Worm (Caenorhabditis elegans) whole organism, L1 larva: ENCODE data around the gene F14H12.6.

Experiments used
- C16A3.4 ChIP-seq: fragments of 150-350 bp; optimal IDR thresholded peaks from 2 replicates; lab custom pipeline; 2014; ENCODE audit warnings: missing biosample characterization, missing genetic modification characterization
- blmp-1 ChIP-seq: fragments of 150-350 bp; optimal IDR thresholded peaks from 2 replicates; lab custom pipeline; 2014; ENCODE audit warnings: missing biosample characterization, missing genetic modification characterization
- ceh-63 ChIP-seq: fragments of 200-800 bp; sonication (Bioruptor generic); optimal IDR thresholded peaks from 2 replicates; lab custom pipeline; 2018; ENCODE audit warnings: mild to moderate bottlenecking, missing genetic modification characterization, missing compliant biosample characterization
- ceh-8 ChIP-seq: fragments of 200-800 bp; sonication (Bioruptor generic); optimal IDR thresholded peaks from 2 replicates; lab custom pipeline; 2018; ENCODE audit warnings: mild to moderate bottlenecking, missing genetic modification characterization, moderate library complexity, missing compliant biosample characterization
- ceh-88 ChIP-seq: fragments of 200-800 bp; sonication (Bioruptor generic); IDR thresholded peaks from 2 replicates; pipeline ENCODE4 v1.3.6; 2022; ENCODE audit warnings: missing genetic modification characterization, missing compliant biosample characterization
- ceh-90 ChIP-seq: sonication (generic microtip); optimal IDR thresholded peaks from 2 replicates; lab custom pipeline; 2016; ENCODE audit warnings: missing genetic modification characterization, missing compliant biosample characterization
- dsc-1 ChIP-seq: sonication (generic microtip); optimal IDR thresholded peaks from 2 replicates; lab custom pipeline; 2016; ENCODE audit warnings: mild to moderate bottlenecking, missing genetic modification characterization, missing compliant biosample characterization
- efl-1 ChIP-seq, 4 experiments: fragments of 150-350 bp; optimal IDR thresholded peaks in 3 of 4; peaks in 1 of 4; 1 replicate in 1 of 4; 2 replicates in 3 of 4; lab custom pipeline; 2014; ENCODE audit warnings: missing biosample characterization in 2 of 4, missing genetic modification characterization in 2 of 4, missing genetic modification reagents in 2 of 4
- egl-13 ChIP-seq: sonication (generic microtip); optimal IDR thresholded peaks from 2 replicates; lab custom pipeline; 2016; ENCODE audit warnings: missing genotype, missing genetic modification reagents, missing genetic modification characterization, missing compliant biosample characterization
- egl-27 ChIP-seq, 2 experiments: fragments of 150-350 bp in 1 of 2; sonication (generic microtip); optimal IDR thresholded peaks; 3 replicates each; lab custom pipeline; 2017 to 2018; ENCODE audit warnings: missing biosample characterization in 2 of 2, missing genetic modification characterization in 2 of 2, missing genetic modification reagents in 2 of 2
- elt-3 ChIP-seq, 6 experiments: fragments of 150-350 bp in 1 of 6; sonication (generic microtip); optimal IDR thresholded peaks; 2 replicates each; lab custom pipeline; 2017 to 2018; ENCODE audit warnings: missing biosample characterization in 6 of 6, missing genetic modification characterization in 6 of 6, inconsistent platforms in 1 of 6
- ets-5 ChIP-seq: fragments of 200-800 bp; sonication (Bioruptor generic); IDR thresholded peaks from 2 replicates; pipeline ENCODE4 v1.3.6; 2022; ENCODE audit warnings: missing genetic modification characterization, missing compliant biosample characterization
- fkh-10 ChIP-seq: sonication (generic microtip); optimal IDR thresholded peaks from 2 replicates; lab custom pipeline; 2017; ENCODE audit warnings: missing biosample characterization, missing genetic modification reagents, missing genetic modification characterization
- fos-1 ChIP-seq: fragments of 150-350 bp; optimal IDR thresholded peaks from 2 replicates; lab custom pipeline; 2014; ENCODE audit warnings: missing biosample characterization, missing genetic modification characterization
- hlh-4 ChIP-seq: sonication (generic microtip); optimal IDR thresholded peaks from 2 replicates; lab custom pipeline; 2016; ENCODE audit warnings: mild to moderate bottlenecking, missing genetic modification characterization, missing compliant biosample characterization
- irx-1 ChIP-seq: sonication (generic microtip); optimal IDR thresholded peaks from 2 replicates; lab custom pipeline; 2016; ENCODE audit warnings: missing genetic modification characterization, missing compliant biosample characterization
- lin-14 ChIP-seq: fragments of 200-800 bp; sonication (Bioruptor generic); optimal IDR thresholded peaks from 2 replicates; lab custom pipeline; 2018; ENCODE audit warnings: mild to moderate bottlenecking, missing genetic modification characterization, moderate library complexity, missing compliant biosample characterization
- lin-35 ChIP-seq, 2 experiments: fragments of 150-350 bp; optimal IDR thresholded peaks; 2 replicates each; lab custom pipeline; 2014; ENCODE audit warnings: missing biosample characterization in 2 of 2, missing genetic modification characterization in 2 of 2, missing genetic modification reagents in 2 of 2
- lsy-2 ChIP-seq, 2 experiments: fragments of 150-350 bp; optimal IDR thresholded peaks; 2 replicates each; lab custom pipeline; 2014; ENCODE audit warnings: missing biosample characterization in 2 of 2, missing genetic modification characterization in 2 of 2
- mab-9 ChIP-seq: fragments of 200-800 bp; sonication (Bioruptor generic); IDR thresholded peaks from 2 replicates; pipeline ENCODE4 v1.3.6; 2022; ENCODE audit warnings: missing genetic modification reagents, missing genetic modification characterization, missing compliant biosample characterization
- mep-1 ChIP-seq: fragments of 150-350 bp; optimal IDR thresholded peaks from 2 replicates; lab custom pipeline; 2014; ENCODE audit warnings: missing biosample characterization, missing genetic modification characterization
- nhr-20 ChIP-seq: sonication (generic microtip); optimal IDR thresholded peaks from 2 replicates; lab custom pipeline; 2016; ENCODE audit warnings: mild to moderate bottlenecking, missing genetic modification characterization, missing compliant biosample characterization
- nhr-28 ChIP-seq: fragments of 150-350 bp; optimal IDR thresholded peaks from 2 replicates; lab custom pipeline; 2014; ENCODE audit warnings: missing biosample characterization, missing genetic modification characterization
- nhr-47 ChIP-seq: sonication (generic microtip); optimal IDR thresholded peaks from 2 replicates; lab custom pipeline; 2016; ENCODE audit warnings: mild to moderate bottlenecking, missing genetic modification characterization, moderate library complexity, missing compliant biosample characterization
- nhr-71 ChIP-seq: sonication (generic microtip); optimal IDR thresholded peaks from 2 replicates; lab custom pipeline; 2016; ENCODE audit warnings: mild to moderate bottlenecking, missing genetic modification characterization, moderate library complexity, missing compliant biosample characterization
- nhr-84 ChIP-seq: sonication (generic microtip); optimal IDR thresholded peaks from 2 replicates; lab custom pipeline; 2017; ENCODE audit warnings: missing biosample characterization, missing genetic modification characterization
- nhr-85 ChIP-seq: sonication (generic microtip); peaks from one replicate; lab custom pipeline; 2016; ENCODE audit warnings: missing genetic modification characterization, inconsistent platforms, missing compliant biosample characterization
- pag-3 ChIP-seq: sonication (generic microtip); optimal IDR thresholded peaks from 2 replicates; lab custom pipeline; 2017; ENCODE audit warnings: missing genetic modification characterization, mild to moderate bottlenecking, missing compliant biosample characterization, antibody characterized with exemption, borderline replicate concordance; ENCODE audit not compliant: insufficient read depth
- pqm-1 ChIP-seq: sonication (generic microtip); optimal IDR thresholded peaks from 3 replicates; lab custom pipeline; 2017; ENCODE audit warnings: missing biosample characterization, missing genetic modification characterization
- rnt-1 ChIP-seq: sonication (generic microtip); optimal IDR thresholded peaks from 2 replicates; lab custom pipeline; 2016; ENCODE audit warnings: mild to moderate bottlenecking, missing genetic modification characterization, moderate library complexity, missing compliant biosample characterization
- snpc-4 ChIP-seq: fragments of 150-350 bp; optimal IDR thresholded peaks from 2 replicates; lab custom pipeline; 2014; ENCODE audit warnings: missing biosample characterization, missing genetic modification characterization
- snu-23 ChIP-seq: sonication (generic microtip); optimal IDR thresholded peaks from 2 replicates; lab custom pipeline; 2016; ENCODE audit warnings: missing genetic modification characterization, missing compliant biosample characterization
- sup-37 ChIP-seq: fragments of 200-800 bp; sonication (Bioruptor generic); optimal IDR thresholded peaks from 2 replicates; lab custom pipeline; 2018; ENCODE audit warnings: mild to moderate bottlenecking, missing genetic modification characterization, missing compliant biosample characterization
- tlp-1 ChIP-seq: fragments of 150-350 bp; optimal IDR thresholded peaks from 2 replicates; lab custom pipeline; 2014; ENCODE audit warnings: missing biosample characterization, missing genetic modification characterization
- unc-130 ChIP-seq: fragments of 150-350 bp; optimal IDR thresholded peaks from 2 replicates; lab custom pipeline; 2017; ENCODE audit warnings: missing biosample characterization, missing genetic modification characterization, inconsistent platforms
- unc-30 ChIP-seq: sonication (generic microtip); optimal IDR thresholded peaks from 2 replicates; lab custom pipeline; 2017; ENCODE audit warnings: missing biosample characterization, missing genetic modification characterization
- unc-86 ChIP-seq: sonication (generic microtip); optimal IDR thresholded peaks from 2 replicates; lab custom pipeline; 2016; ENCODE audit warnings: missing genetic modification characterization, missing compliant biosample characterization
- zag-1 ChIP-seq: fragments of 150-350 bp; optimal IDR thresholded peaks from 2 replicates; lab custom pipeline; 2014; ENCODE audit warnings: missing biosample characterization, missing genetic modification characterization
- ztf-11 ChIP-seq, 2 experiments: sonication (generic microtip); optimal IDR thresholded peaks; 2 replicates each; lab custom pipeline; 2016 to 2017; ENCODE audit warnings: missing genetic modification characterization in 2 of 2, missing biosample characterization in 1 of 2, missing compliant biosample characterization in 1 of 2
- ztf-4 ChIP-seq: fragments of 150-350 bp; optimal IDR thresholded peaks from 2 replicates; lab custom pipeline; 2014; ENCODE audit warnings: missing biosample characterization, missing genetic modification characterization

F14H12.6 gene

ce11 chrX:4388834-4389409 is 31.6 kb upstream of the F14H12.6 start, which contains the start of gene dpy-23 (continued):
- TF ChIP-seq pqm-1 (tag; lab: Kevin White, UChicago) (no peak), rnt-1 (tag; lab: Kevin White, UChicago) (peak; percentile 91), ceh-88 (GFP tag; lab: Robert Waterston, UW) (peak; percentile 66; the same call in 1 of the 2 replicates)
- TF ChIP-seq, all 84 proteins: peak for 65

DNA sequence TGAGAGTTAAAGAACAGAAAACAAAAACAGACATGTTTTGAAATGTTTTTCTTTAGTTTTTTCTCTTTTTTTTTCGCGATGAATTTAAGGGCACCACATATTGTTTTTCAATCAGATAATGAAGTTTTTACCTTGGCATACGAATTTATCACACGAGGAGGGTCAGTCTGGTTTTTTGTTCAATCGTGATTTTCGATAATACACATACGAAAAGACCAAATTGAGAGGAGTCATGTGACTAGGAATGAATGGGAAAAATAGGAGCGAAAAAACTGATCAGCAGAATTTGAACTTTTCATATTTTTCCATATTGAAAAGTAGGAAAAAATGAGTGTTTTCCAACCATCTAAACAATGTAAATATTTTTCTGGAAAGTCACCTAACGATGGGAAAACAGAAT is 29.1 kb upstream of the F14H12.6 start:
- TF ChIP-seq dsc-1 (tag; lab: Kevin White, UChicago) = no peak
- no peak for TF ChIP-seq ceh-90 (tag; lab: Kevin White, UChicago)
- TF ChIP-seq hlh-4 (tag; lab: Kevin White, UChicago) = no peak
- TF ChIP-seq mep-1 (tag; lab: Kevin White, UChicago) = peak; percentile 21
- peak in 1 of 6 experiments; percentile 13 for TF ChIP-seq elt-3 (tag; optimal IDR thresholded peaks at IDR 0.05; lab: Kevin White, UChicago)
- TF ChIP-seq egl-13 (tag; lab: Kevin White, UChicago) = no peak
- peak; percentile 1 for TF ChIP-seq C16A3.4 (tag; lab: Kevin White, UChicago)
- TF ChIP-seq nhr-71 (tag; lab: Kevin White, UChicago) = peak; percentile 51
- no peak for TF ChIP-seq lsy-2 (tag; optimal IDR thresholded peaks at IDR 0.05; lab: Kevin White, UChicago)
- no peak for TF ChIP-seq mab-9 (GFP tag; lab: Robert Waterston, UW)
- no peak for TF ChIP-seq pag-3 (tag; lab: Kevin White, UChicago)
- no peak for TF ChIP-seq unc-86
- peak; percentile 59 for TF ChIP-seq lin-14
- TF ChIP-seq lin-35 (GFP tag; optimal IDR thresholded peaks at IDR 0.05; lab: Kevin White, UChicago) = peak in 1 of 2 experiments; percentile 51
- no peak for TF ChIP-seq snpc-4 (tag; lab: Kevin White, UChicago)
- peak; percentile 3 for TF ChIP-seq nhr-47
- TF ChIP-seq unc-130 = peak; percentile 8
- TF ChIP-seq sup-37 (GFP tag; lab: Kevin White, UChicago) = no peak
- TF ChIP-seq ztf-11 (tag; optimal IDR thresholded peaks at IDR 0.05; lab: Kevin White, UChicago) = no peak
- TF ChIP-seq nhr-85 = peak; percentile 76
- peak; percentile 54 for TF ChIP-seq snu-23 (GFP tag; lab: Kevin White, UChicago)
- TF ChIP-seq nhr-20 (tag; lab: Kevin White, UChicago) = peak; percentile 61
- no peak for TF ChIP-seq efl-1 (optimal IDR thresholded peaks at IDR 0.05; lab: Kevin White, UChicago)
- TF ChIP-seq efl-1 (GFP tag; optimal IDR thresholded peaks at IDR 0.05 in 1 of 2; lab: Kevin White, UChicago) = no peak
- no peak for TF ChIP-seq irx-1 (tag; lab: Kevin White, UChicago)
- no peak for TF ChIP-seq egl-27 (tag; optimal IDR thresholded peaks at IDR 0.05; lab: Kevin White, UChicago)
- peak; percentile 4 for TF ChIP-seq blmp-1 (tag; lab: Kevin White, UChicago)
- TF ChIP-seq nhr-84 (tag; lab: Kevin White, UChicago) = no peak
- TF ChIP-seq ceh-63 (GFP tag; lab: Kevin White, UChicago) = no peak
- TF ChIP-seq tlp-1 (tag; lab: Kevin White, UChicago) = no peak

- TF ChIP-seq fos-1 (tag; lab: Kevin White, UChicago) = no peak
- no peak for TF ChIP-seq ets-5 (GFP tag; lab: Robert Waterston, UW)
- no peak for TF ChIP-seq zag-1 (tag; lab: Kevin White, UChicago)
- TF ChIP-seq ceh-8 (GFP tag; lab: Kevin White, UChicago) = peak; percentile 40
- no peak for TF ChIP-seq fkh-10 (GFP tag; lab: Kevin White, UChicago)
- TF ChIP-seq nhr-85 = peak; percentile 32
- TF ChIP-seq nhr-28 (tag; lab: Kevin White, UChicago) = no peak
- TF ChIP-seq sup-37 (GFP tag; lab: Kevin White, UChicago) = no peak
- no peak for TF ChIP-seq unc-30 (tag; lab: Kevin White, UChicago)
- no peak for TF ChIP-seq ztf-4 (tag; lab: Kevin White, UChicago)
These were observed 26.1 kb upstream of the F14H12.6 start, which contains the start of gene lst-2 for ce11 chrX:4383316-4383936. Gene lst-2, minus strand, starts transcription at chrX:4383366.
